Fruit fly (Drosophila melanogaster) whole organism, embryonic: ENCODE measurements around the gene CG14406.

ENCODE experiments used
- Awh ChIP-seq: fragments of 200-800 bp; sonication (Bioruptor generic); IDR thresholded peaks from 2 replicates; pipeline ENCODE4, ENCODE4 v1.3.6; 2022; ENCODE audit warnings: missing biosample characterization, missing genetic modification characterization
- BEAF-32 ChIP-seq: fragments of 200-800 bp; sonication (Bioruptor generic); optimal IDR thresholded peaks from 3 replicates; lab custom pipeline; 2017; ENCODE audit warnings: missing biosample characterization, missing genetic modification characterization, mild to moderate bottlenecking, moderate library complexity, missing genetic modification reagents
- BtbVII ChIP-seq: fragments of 200-800 bp; sonication (Bioruptor generic); optimal IDR thresholded peaks from 3 replicates; lab custom pipeline; 2017; ENCODE audit warnings: missing biosample characterization, mild to moderate bottlenecking, missing genetic modification characterization
- Bteb2 ChIP-seq: fragments of 200-800 bp; sonication (Bioruptor generic); optimal IDR thresholded peaks from 2 replicates; lab custom pipeline; 2016; ENCODE audit warnings: missing biosample characterization, missing genetic modification characterization
- CG10565 ChIP-seq: fragments of 200-800 bp; sonication (Bioruptor generic); optimal IDR thresholded peaks from 3 replicates; lab custom pipeline; 2016; ENCODE audit warnings: missing biosample characterization, mild to moderate bottlenecking, missing genetic modification characterization
- CG11093 ChIP-seq: fragments of 200-800 bp; sonication (Bioruptor generic); IDR thresholded peaks from 3 replicates; pipeline ENCODE4 v1.3.6; 2022; ENCODE audit warnings: missing biosample characterization, missing genetic modification characterization
- CG12299 ChIP-seq: fragments of 200-800 bp; sonication (Bioruptor generic); optimal IDR thresholded peaks from 2 replicates; lab custom pipeline; 2018; ENCODE audit warnings: missing biosample characterization, mild to moderate bottlenecking, missing genetic modification characterization
- CG13123 ChIP-seq: fragments of 200-800 bp; sonication (Bioruptor generic); optimal IDR thresholded peaks from 2 replicates; lab custom pipeline; 2016; ENCODE audit warnings: missing biosample characterization, missing genetic modification characterization
- CG13287 ChIP-seq: fragments of 200-800 bp; sonication (Bioruptor generic); IDR thresholded peaks from 2 replicates; pipeline ENCODE4 v1.3.6; 2022; ENCODE audit warnings: missing biosample characterization, missing genetic modification characterization; ENCODE audit not compliant: partially characterized antibody
- CG15514 ChIP-seq: fragments of 200-800 bp; sonication (Bioruptor generic); optimal IDR thresholded peaks from 3 replicates; lab custom pipeline; 2017; ENCODE audit warnings: missing biosample characterization, missing genetic modification characterization, mild to moderate bottlenecking, moderate library complexity, missing genetic modification reagents
- CG15696 ChIP-seq: fragments of 200-800 bp; sonication (Bioruptor generic); optimal IDR thresholded peaks from 2 replicates; lab custom pipeline; 2019; ENCODE audit warnings: missing biosample characterization, mild to moderate bottlenecking, missing genetic modification characterization, moderate library complexity
- CG17328 ChIP-seq: fragments of 200-800 bp; sonication (Bioruptor generic); IDR thresholded peaks from 2 replicates; pipeline ENCODE4 v1.3.6; 2022; ENCODE audit warnings: missing biosample characterization, missing genetic modification characterization
- CG17912 ChIP-seq: fragments of 200-800 bp; sonication (Bioruptor generic); optimal IDR thresholded peaks from 2 replicates; lab custom pipeline; 2018; ENCODE audit warnings: missing biosample characterization, mild to moderate bottlenecking, missing genetic modification characterization
- CG18619 ChIP-seq: fragments of 200-800 bp; sonication (Bioruptor generic); optimal IDR thresholded peaks from 3 replicates; lab custom pipeline; 2017; ENCODE audit warnings: missing biosample characterization, mild to moderate bottlenecking, missing genetic modification characterization
- CG18764 ChIP-seq: fragments of 200-800 bp; sonication (Bioruptor generic); optimal IDR thresholded peaks from 3 replicates; lab custom pipeline; 2016; ENCODE audit warnings: missing biosample characterization, missing genetic modification characterization
- CG31388 ChIP-seq: fragments of 200-800 bp; sonication (Bioruptor generic); optimal IDR thresholded peaks from 2 replicates; lab custom pipeline; 2016; ENCODE audit warnings: missing biosample characterization, missing genetic modification characterization
- CG3163 ChIP-seq: fragments of 200-800 bp; sonication (Bioruptor generic); optimal IDR thresholded peaks from 3 replicates; lab custom pipeline; 2016; ENCODE audit warnings: missing biosample characterization, missing genetic modification characterization
- CG4360 ChIP-seq: fragments of 200-800 bp; sonication (Bioruptor generic); IDR thresholded peaks from 2 replicates; pipeline ENCODE4 v1.3.6; 2022; ENCODE audit warnings: missing biosample characterization, missing genetic modification characterization
- CG4730 ChIP-seq: fragments of 200-800 bp; sonication (Bioruptor generic); IDR thresholded peaks from 2 replicates; pipeline ENCODE4 v1.3.6; 2022; ENCODE audit warnings: missing biosample characterization, missing genetic modification characterization
- CG7372 ChIP-seq: fragments of 200-800 bp; sonication (Bioruptor generic); IDR thresholded peaks from 2 replicates; pipeline ENCODE4 v1.3.6; 2022; ENCODE audit warnings: missing biosample characterization, missing genetic modification characterization
- CG7928 ChIP-seq: fragments of 200-800 bp; sonication (Bioruptor generic); optimal IDR thresholded peaks from 2 replicates; lab custom pipeline; 2017; ENCODE audit warnings: missing biosample characterization, mild to moderate bottlenecking, missing genetic modification characterization
- Deaf1 ChIP-seq: fragments of 200-800 bp; optimal IDR thresholded peaks from 3 replicates; lab custom pipeline; 2019; ENCODE audit warnings: missing biosample characterization, mild to moderate bottlenecking, missing genetic modification characterization, moderate library complexity
- Dfd ChIP-seq, 2 experiments: fragments of >200 bp; optimal IDR thresholded peaks; 2 replicates each; lab custom pipeline; 2017; ENCODE audit warnings: missing biosample characterization in 2 of 2, missing genetic modification characterization in 2 of 2
- E2f1 ChIP-seq: fragments of 200-800 bp; sonication (Bioruptor generic); IDR thresholded peaks from 2 replicates; pipeline ENCODE4 v1.3.6; 2022; ENCODE audit warnings: missing biosample characterization, missing genetic modification characterization
- E2f2 ChIP-seq: fragments of 200-800 bp; sonication (Bioruptor generic); IDR thresholded peaks from 2 replicates; pipeline ENCODE4 v1.3.6; 2022; ENCODE audit warnings: missing biosample characterization, missing genetic modification characterization
- Fer1 ChIP-seq: fragments of 200-800 bp; sonication (Bioruptor generic); optimal IDR thresholded peaks from 2 replicates; lab custom pipeline; 2017; ENCODE audit warnings: missing biosample characterization, mild to moderate bottlenecking, missing genetic modification characterization
- Gsc ChIP-seq: fragments of 200-800 bp; sonication (Bioruptor generic); IDR thresholded peaks from 2 replicates; pipeline ENCODE4 v1.3.6; 2022; ENCODE audit warnings: missing biosample characterization, missing genetic modification characterization
- HLH4C ChIP-seq: fragments of 200-800 bp; sonication (Bioruptor generic); IDR thresholded peaks from 3 replicates; pipeline ENCODE4 v1.3.6; 2022; ENCODE audit warnings: missing biosample characterization, missing genetic modification characterization; ENCODE audit not compliant: partially characterized antibody
- HLH54F ChIP-seq: fragments of 200-800 bp; sonication (Bioruptor generic); optimal IDR thresholded peaks from 3 replicates; lab custom pipeline; 2016; ENCODE audit warnings: missing biosample characterization, missing genetic modification characterization
- Med ChIP-seq: fragments of 200-800 bp; sonication (Bioruptor generic); peaks from one replicate; lab custom pipeline; 2016; ENCODE audit warnings: missing biosample characterization, missing genetic modification characterization, mild to moderate bottlenecking, inconsistent platforms, moderate library complexity
- NK7.1 ChIP-seq: fragments of 200-800 bp; sonication (Bioruptor generic); optimal IDR thresholded peaks from 3 replicates; lab custom pipeline; 2016; ENCODE audit warnings: missing biosample characterization, missing genetic modification characterization
- Neu2 ChIP-seq: fragments of 200-800 bp; sonication (Bioruptor generic); optimal IDR thresholded peaks from 3 replicates; lab custom pipeline; 2016; ENCODE audit warnings: missing biosample characterization, missing genetic modification characterization, borderline replicate concordance
- Ptx1 ChIP-seq: fragments of 200-800 bp; sonication (Bioruptor generic); IDR thresholded peaks from 2 replicates; pipeline ENCODE4 v1.3.6; 2022; ENCODE audit warnings: missing biosample characterization, missing genetic modification characterization
- Stat92E ChIP-seq, 3 experiments: fragments of >200 bp in 2 of 3; fragments of 200-800 bp in 1 of 3; sonication (Bioruptor generic) in 1 of 3; optimal IDR thresholded peaks; 2 replicates each; lab custom pipeline; 2017 to 2019; ENCODE audit warnings: missing biosample characterization in 3 of 3, missing genetic modification characterization in 3 of 3, mild to moderate bottlenecking in 1 of 3, moderate library complexity in 1 of 3
- dati ChIP-seq: fragments of 200-800 bp; sonication (Bioruptor generic); IDR thresholded peaks from 2 replicates; pipeline ENCODE4 v1.3.6; 2022; ENCODE audit warnings: missing biosample characterization, missing genetic modification characterization
- dimm ChIP-seq: fragments of 200-800 bp; sonication (Bioruptor generic); IDR thresholded peaks from 2 replicates; pipeline ENCODE4 v1.3.6; 2022; ENCODE audit warnings: missing biosample characterization, missing genetic modification characterization
- fd96Cb ChIP-seq: fragments of 200-800 bp; sonication (Bioruptor generic); optimal IDR thresholded peaks from 2 replicates; lab custom pipeline; 2018; ENCODE audit warnings: missing biosample characterization, mild to moderate bottlenecking, missing genetic modification characterization, moderate library complexity
- fu2 ChIP-seq: fragments of 200-800 bp; sonication (Bioruptor generic); optimal IDR thresholded peaks from 2 replicates; lab custom pipeline; 2016; ENCODE audit warnings: missing biosample characterization, missing genetic modification characterization
- kah ChIP-seq: fragments of 200-800 bp; sonication (Bioruptor generic); optimal IDR thresholded peaks from 2 replicates; lab custom pipeline; 2018; ENCODE audit warnings: missing biosample characterization, mild to moderate bottlenecking, missing genetic modification characterization
- lbe ChIP-seq: fragments of 200-800 bp; sonication (Bioruptor generic); optimal IDR thresholded peaks from 2 replicates; lab custom pipeline; 2016; ENCODE audit warnings: missing biosample characterization, mild to moderate bottlenecking, missing genetic modification characterization
- lov ChIP-seq, 2 experiments: fragments of 200-800 bp in 1 of 2; fragments of >200 bp in 1 of 2; sonication (Bioruptor generic) in 1 of 2; IDR thresholded peaks in 1 of 2; optimal IDR thresholded peaks in 1 of 2; 2 replicates in 1 of 2; 3 replicates in 1 of 2; pipeline versions ENCODE4 v1.3.6 to Lab custom; 2017 to 2022; ENCODE audit warnings: missing biosample characterization in 1 of 2, missing genetic modification characterization in 1 of 2
- maf-S ChIP-seq: fragments of 200-800 bp; sonication (Bioruptor generic); optimal IDR thresholded peaks from 2 replicates; lab custom pipeline; 2016; ENCODE audit warnings: missing biosample characterization, missing genetic modification characterization
- pan ChIP-seq, 4 experiments: fragments of >200 bp in 3 of 4; fragments of 200-800 bp in 1 of 4; sonication (Bioruptor generic) in 1 of 4; optimal IDR thresholded peaks in 3 of 4; IDR thresholded peaks in 1 of 4; 2 replicates each; pipeline versions ENCODE4 v1.3.6 to Lab custom; 2017 to 2022; ENCODE audit warnings: missing biosample characterization in 2 of 4, missing genetic modification characterization in 2 of 4, mixed read lengths in 1 of 4
- pho ChIP-seq: fragments of 200-800 bp; sonication (Bioruptor generic); optimal IDR thresholded peaks from 2 replicates; lab custom pipeline; 2016; ENCODE audit warnings: missing biosample characterization, missing genetic modification characterization
- tgo ChIP-seq: fragments of 200-800 bp; sonication (Bioruptor generic); IDR thresholded peaks from 3 replicates; pipeline ENCODE4 v1.3.6; 2022; ENCODE audit warnings: missing biosample characterization, missing genetic modification characterization
- tll ChIP-seq, 2 experiments: fragments of 200-800 bp in 1 of 2; fragments of >200 bp in 1 of 2; sonication (Bioruptor generic) in 1 of 2; optimal IDR thresholded peaks; 2 replicates each; lab custom pipeline; 2017 to 2019; ENCODE audit warnings: missing biosample characterization in 2 of 2, missing genetic modification characterization in 2 of 2, mild to moderate bottlenecking in 1 of 2, moderate library complexity in 1 of 2

The CG14406 gene

DNA sequence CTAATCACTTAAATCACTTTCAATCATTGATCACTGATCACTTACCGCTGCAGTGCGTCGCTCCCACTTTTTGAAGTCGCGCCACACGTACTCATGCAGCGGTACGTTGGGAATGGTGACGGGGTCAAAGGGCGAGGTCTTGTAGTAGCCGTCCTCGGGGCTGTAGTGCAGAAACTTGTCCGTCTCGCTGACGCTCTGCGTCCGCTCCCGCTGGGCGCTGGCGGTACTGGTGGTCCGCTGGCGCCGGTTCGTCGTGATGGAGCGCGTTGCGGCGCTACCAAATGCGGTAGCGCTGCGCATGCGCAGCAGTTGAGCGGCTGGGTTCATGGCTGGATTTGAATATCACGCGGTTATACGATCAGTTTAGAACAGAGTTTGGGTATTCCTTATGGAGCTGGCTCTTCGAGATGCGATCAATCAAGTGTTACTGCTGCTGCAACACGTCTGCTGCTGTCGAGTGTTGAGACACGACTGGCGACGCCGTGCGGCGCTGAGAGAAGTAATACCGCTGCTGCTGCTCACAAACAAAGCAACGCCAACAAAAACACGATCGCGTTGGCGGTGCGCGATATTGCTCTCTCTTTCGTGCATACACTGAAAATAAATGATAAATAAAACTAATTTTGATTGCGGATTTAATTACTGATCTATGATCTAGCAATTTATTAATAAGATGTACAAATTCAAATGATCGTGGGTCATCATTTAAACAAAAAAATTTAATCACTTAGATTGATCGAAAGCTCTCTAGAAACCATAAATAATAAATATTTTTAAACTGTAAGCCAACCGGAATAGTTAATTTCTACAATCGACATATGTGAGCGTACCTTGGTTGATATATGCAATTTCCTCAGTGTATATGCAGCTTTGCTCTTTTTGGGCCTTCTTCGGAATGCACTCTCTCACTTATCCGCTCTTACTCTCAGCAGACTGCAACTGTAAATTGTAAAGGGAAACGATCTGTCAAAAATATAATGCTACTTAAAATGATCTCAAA, 39.9 kb upstream of the CG14406 start (continued):
- TF ChIP-seq Med (GFP tag; lab: Kevin White, UChicago) (peak; percentile 90), CG12299 (tag; lab: Kevin White, UChicago) (peak; percentile 85), maf-S (peak; percentile 70), pan (optimal IDR thresholded peaks at IDR 0.05; lab: Kevin White, UChicago) (no peak), pan (GFP tag; optimal IDR thresholded peaks at IDR 0.05 in 1 of 2, IDR thresholded peaks at IDR 0.05 in 1 of 2) (peak in 1 of 2 experiments; percentile 88), lov (optimal IDR thresholded peaks at IDR 0.05; lab: Kevin White, UChicago) (no peak), lov (GFP tag; IDR thresholded peaks at IDR 0.05; lab: Robert Waterston, UW) (peak; percentile 85), Dfd (GFP tag; optimal IDR thresholded peaks at IDR 0.05; lab: Kevin White, UChicago) (no peak), dimm (GFP tag; lab: Robert Waterston, UW) (peak; percentile 70), pho (peak; percentile 71), dati (GFP tag; lab: Robert Waterston, UW) (peak; percentile 19; the same call in 1 of the 2 replicates), Fer1 (GFP tag; lab: Kevin White, UChicago) (peak; percentile 83), BtbVII (GFP tag; lab: Kevin White, UChicago) (peak; percentile 86), CG15696 (tag; lab: Kevin White, UChicago) (peak; percentile 97), Neu2 (peak; percentile 54), fd96Cb (tag; lab: Kevin White, UChicago) (peak; percentile 97), Awh (GFP tag; lab: Robert Waterston, UW) (peak; percentile 90), Stat92E (GFP tag; optimal IDR thresholded peaks at IDR 0.05; lab: Kevin White, UChicago) (peak in 1 of 3 experiments; percentile 96), HLH4C (GFP tag; lab: Robert Waterston, UW) (peak; percentile 35; the same call in 1 of the 3 replicates), CG7928 (GFP tag; lab: Kevin White, UChicago) (no peak), HLH54F (GFP tag; lab: Kevin White, UChicago) (peak; percentile 71), tgo (GFP tag; lab: Robert Waterston, UW) (peak; percentile 89), E2f1 (peak; percentile 89), CG18764 (GFP tag; lab: Kevin White, UChicago) (peak; percentile 84), E2f2 (GFP tag; lab: Robert Waterston, UW) (peak; percentile 74), Deaf1 (tag; lab: Kevin White, UChicago) (peak; percentile 79), CG4360 (peak; percentile 81), CG3163 (GFP tag; lab: Kevin White, UChicago) (peak; percentile 30), fu2 (GFP tag; lab: Kevin White, UChicago) (peak; percentile 28), tll (GFP tag; optimal IDR thresholded peaks at IDR 0.05; lab: Kevin White, UChicago) (peak; percentile 27 to 63), NK7.1 (GFP tag; lab: Kevin White, UChicago) (peak; percentile 72), Ptx1 (GFP tag; lab: Robert Waterston, UW) (peak; percentile 92), Bteb2 (GFP tag; lab: Kevin White, UChicago) (peak; percentile 81), CG10565 (peak; percentile 76), CG31388 (peak; percentile 48), CG17912 (GFP tag; lab: Kevin White, UChicago) (peak; percentile 0), CG15514 (GFP tag; lab: Kevin White, UChicago) (peak; percentile 53), Gsc (GFP tag; lab: Robert Waterston, UW) (peak; percentile 64), CG13123 (GFP tag; lab: Kevin White, UChicago) (peak; percentile 82), BEAF-32 (GFP tag; lab: Kevin White, UChicago) (no peak), CG13287 (GFP tag; lab: Robert Waterston, UW) (no peak), CG4730 (peak; percentile 81), CG17328 (peak; percentile 93), CG11093 (peak; percentile 86), lbe (GFP tag; lab: Kevin White, UChicago) (peak; percentile 95), kah (peak; percentile 87), CG18619 (GFP tag; lab: Kevin White, UChicago) (peak; percentile 91), CG7372 (GFP tag; lab: Robert Waterston, UW) (peak; percentile 80)
